Worm (Caenorhabditis elegans) whole organism, L2 larva: ENCODE results near the gene Y48B6A.10.

Experiments used
- C34F6.9 ChIP-seq: fragments of 150-350 bp; optimal IDR thresholded peaks from 2 replicates; lab custom pipeline; 2014; ENCODE audit warnings: missing biosample characterization, missing genetic modification characterization
- F13H6.1 ChIP-seq: sonication (generic microtip); optimal IDR thresholded peaks from 2 replicates; lab custom pipeline; 2016; ENCODE audit warnings: missing genetic modification characterization, missing compliant biosample characterization
- R02D3.7 ChIP-seq: fragments of 150-350 bp; optimal IDR thresholded peaks from 2 replicates; lab custom pipeline; 2014; ENCODE audit warnings: missing biosample characterization, missing genetic modification characterization
- Y55F3AM.14 ChIP-seq: fragments of 200-800 bp; sonication (Bioruptor generic); optimal IDR thresholded peaks from 2 replicates; lab custom pipeline; 2018; ENCODE audit warnings: mild to moderate bottlenecking, missing genetic modification characterization, missing compliant biosample characterization
- ZK546.5 ChIP-seq: sonication (generic microtip); optimal IDR thresholded peaks from 2 replicates; lab custom pipeline; 2017; ENCODE audit warnings: missing biosample characterization, missing genetic modification characterization
- aly-2 ChIP-seq: fragments of 150-350 bp; optimal IDR thresholded peaks from 2 replicates; lab custom pipeline; 2014; ENCODE audit warnings: missing biosample characterization, missing genetic modification characterization
- blmp-1 ChIP-seq: sonication (generic microtip); optimal IDR thresholded peaks from 2 replicates; lab custom pipeline; 2017; ENCODE audit warnings: missing genetic modification characterization, mild to moderate bottlenecking, missing compliant biosample characterization, antibody characterized with exemption, moderate library complexity; ENCODE audit not compliant: insufficient read depth
- ceh-16 ChIP-seq: fragments of 150-350 bp; optimal IDR thresholded peaks from 2 replicates; lab custom pipeline; 2014; ENCODE audit warnings: missing biosample characterization, missing genetic modification characterization
- dmd-4 ChIP-seq: sonication (generic microtip); optimal IDR thresholded peaks from 2 replicates; lab custom pipeline; 2017; ENCODE audit warnings: missing biosample characterization, missing genetic modification characterization
- egl-27 ChIP-seq: sonication (generic microtip); optimal IDR thresholded peaks from 3 replicates; lab custom pipeline; 2017; ENCODE audit warnings: missing biosample characterization, missing genetic modification reagents, missing genetic modification characterization
- elt-1 ChIP-seq: fragments of 150-350 bp; optimal IDR thresholded peaks from 2 replicates; lab custom pipeline; 2014; ENCODE audit warnings: missing biosample characterization, missing genetic modification characterization
- elt-3 ChIP-seq: sonication (generic microtip); optimal IDR thresholded peaks from 2 replicates; lab custom pipeline; 2017; ENCODE audit warnings: missing biosample characterization, missing genetic modification characterization
- fos-1 ChIP-seq: fragments of 150-350 bp; optimal IDR thresholded peaks from 2 replicates; lab custom pipeline; 2014; ENCODE audit warnings: missing biosample characterization, missing genetic modification characterization
- gmeb-1 ChIP-seq: fragments of 150-350 bp; optimal IDR thresholded peaks from 2 replicates; lab custom pipeline; 2014; ENCODE audit warnings: missing biosample characterization, missing genetic modification characterization
- lin-11 ChIP-seq: fragments of 150-350 bp; sonication (generic microtip); optimal IDR thresholded peaks from 2 replicates; lab custom pipeline; 2014; ENCODE audit warnings: missing biosample characterization, missing genetic modification characterization, inconsistent platforms, mixed read lengths
- lin-13 ChIP-seq: fragments of 150-350 bp; optimal IDR thresholded peaks from 2 replicates; lab custom pipeline; 2014; ENCODE audit warnings: missing biosample characterization, missing genetic modification reagents, missing genetic modification characterization
- lsy-2 ChIP-seq, 2 experiments: fragments of 150-350 bp in 1 of 2; sonication (generic microtip) in 1 of 2; optimal IDR thresholded peaks; 2 replicates each; lab custom pipeline; 2014 to 2017; ENCODE audit warnings: missing biosample characterization in 2 of 2, missing genetic modification characterization in 2 of 2
- mab-5 ChIP-seq: fragments of 150-350 bp; optimal IDR thresholded peaks from 2 replicates; lab custom pipeline; 2014; ENCODE audit warnings: missing biosample characterization, missing genetic modification characterization
- mbf-1 ChIP-seq: sonication (generic microtip); optimal IDR thresholded peaks from 2 replicates; lab custom pipeline; 2017; ENCODE audit warnings: missing biosample characterization, missing genetic modification characterization
- mdl-1 ChIP-seq, 2 experiments: fragments of 150-350 bp in 1 of 2; sonication (generic microtip) in 1 of 2; optimal IDR thresholded peaks; 2 replicates each; lab custom pipeline; 2017; ENCODE audit warnings: missing biosample characterization in 2 of 2, missing genetic modification characterization in 2 of 2
- nhr-10 ChIP-seq: sonication (generic microtip); optimal IDR thresholded peaks from 2 replicates; lab custom pipeline; 2017; ENCODE audit warnings: missing biosample characterization, missing genetic modification characterization
- nhr-12 ChIP-seq: fragments of 150-350 bp; optimal IDR thresholded peaks from 2 replicates; lab custom pipeline; 2014; ENCODE audit warnings: missing biosample characterization, missing genetic modification characterization
- nhr-129 ChIP-seq: fragments of 150-350 bp; optimal IDR thresholded peaks from 2 replicates; lab custom pipeline; 2014; ENCODE audit warnings: missing biosample characterization, missing genetic modification characterization
- nhr-21 ChIP-seq: fragments of 150-350 bp; optimal IDR thresholded peaks from 2 replicates; lab custom pipeline; 2014; ENCODE audit warnings: missing biosample characterization, missing genetic modification characterization
- nhr-23 ChIP-seq: fragments of 150-350 bp; optimal IDR thresholded peaks from 2 replicates; lab custom pipeline; 2014; ENCODE audit warnings: missing biosample characterization, missing genetic modification reagents, missing genetic modification characterization
- nhr-77 ChIP-seq: fragments of 150-350 bp; optimal IDR thresholded peaks from 2 replicates; lab custom pipeline; 2014; ENCODE audit warnings: missing biosample characterization, missing genetic modification characterization
- sem-4 ChIP-seq: fragments of 150-350 bp; optimal IDR thresholded peaks from 2 replicates; lab custom pipeline; 2014; ENCODE audit warnings: missing biosample characterization, missing genetic modification reagents, missing genetic modification characterization
- skn-1 ChIP-seq: sonication (generic microtip); optimal IDR thresholded peaks from 2 replicates; lab custom pipeline; 2017; ENCODE audit warnings: missing biosample characterization, missing genetic modification characterization
- sma-9 ChIP-seq, 2 experiments: fragments of 150-350 bp in 1 of 2; sonication (generic microtip) in 1 of 2; optimal IDR thresholded peaks; 2 replicates each; lab custom pipeline; 2014 to 2016; ENCODE audit warnings: missing genetic modification characterization in 2 of 2, mild to moderate bottlenecking in 1 of 2, missing biosample characterization in 1 of 2, missing compliant biosample characterization in 1 of 2, missing genetic modification reagents in 1 of 2, moderate library complexity in 1 of 2
- snpc-4 ChIP-seq: fragments of 150-350 bp; optimal IDR thresholded peaks from 2 replicates; lab custom pipeline; 2014; ENCODE audit warnings: missing biosample characterization, missing genetic modification characterization
- unc-39 ChIP-seq: fragments of 150-350 bp; optimal IDR thresholded peaks from 2 replicates; lab custom pipeline; 2014; ENCODE audit warnings: missing biosample characterization, missing genetic modification characterization
- unc-55 ChIP-seq: fragments of 150-350 bp; sonication (generic microtip); optimal IDR thresholded peaks from 3 replicates; lab custom pipeline; 2014; ENCODE audit warnings: missing biosample characterization, missing genetic modification reagents, missing genetic modification characterization
- unc-62 ChIP-seq: fragments of 150-350 bp; optimal IDR thresholded peaks from 2 replicates; lab custom pipeline; 2014; ENCODE audit warnings: missing biosample characterization, missing genetic modification reagents, missing genetic modification characterization
- zag-1 ChIP-seq: fragments of 150-350 bp; optimal IDR thresholded peaks from 2 replicates; lab custom pipeline; 2014; ENCODE audit warnings: missing biosample characterization, missing genetic modification characterization
- ztf-11 ChIP-seq: sonication (generic microtip); optimal IDR thresholded peaks from 2 replicates; lab custom pipeline; 2017; ENCODE audit warnings: missing biosample characterization, missing genetic modification characterization
- ztf-4 ChIP-seq: fragments of 150-350 bp; optimal IDR thresholded peaks from 2 replicates; lab custom pipeline; 2014; ENCODE audit warnings: missing biosample characterization, missing genetic modification characterization

Y48B6A.10 gene

ce11 chrII:14236569-14236968 lies 22.4 kb downstream of the Y48B6A.10 start:
- no peak for TF ChIP-seq Y55F3AM.14
- no peak for TF ChIP-seq lin-11
- TF ChIP-seq mbf-1 (tag; lab: Kevin White, UChicago) = no peak
- TF ChIP-seq mdl-1 (tag; optimal IDR thresholded peaks at IDR 0.05; lab: Kevin White, UChicago) = no peak
- no peak for TF ChIP-seq nhr-12 (tag; lab: Kevin White, UChicago)
- no peak for TF ChIP-seq F13H6.1 (tag; lab: Kevin White, UChicago)
- no peak for TF ChIP-seq nhr-21 (tag; lab: Kevin White, UChicago)
- TF ChIP-seq elt-3 (tag; lab: Kevin White, UChicago) = no peak
- no peak for TF ChIP-seq lin-13 (GFP tag; lab: Kevin White, UChicago)
- TF ChIP-seq sma-9 (GFP tag; optimal IDR thresholded peaks at IDR 0.05; lab: Kevin White, UChicago) = no peak
- no peak for TF ChIP-seq sma-9 (tag; optimal IDR thresholded peaks at IDR 0.05; lab: Kevin White, UChicago)
- no peak for TF ChIP-seq ztf-11 (tag; lab: Kevin White, UChicago)
- no peak for TF ChIP-seq R02D3.7 (tag; lab: Kevin White, UChicago)
- no peak for TF ChIP-seq C34F6.9
- no peak for TF ChIP-seq nhr-23 (tag; lab: Kevin White, UChicago)
- no peak for TF ChIP-seq unc-55 (GFP tag; lab: Kevin White, UChicago)
- TF ChIP-seq sem-4 (tag; lab: Kevin White, UChicago) = no peak
- no peak for TF ChIP-seq aly-2 (tag; lab: Kevin White, UChicago)
- TF ChIP-seq nhr-10 (tag; lab: Kevin White, UChicago) = no peak
- no peak for TF ChIP-seq zag-1
- no peak for TF ChIP-seq unc-39 (tag; lab: Kevin White, UChicago)

ce11 chrII:14237245-14237806 lies 23.1 kb downstream of the Y48B6A.10 start:
- TF ChIP-seq R02D3.7 (tag; lab: Kevin White, UChicago) (no peak), mab-5 (tag; lab: Kevin White, UChicago) (no peak), fos-1 (tag; lab: Kevin White, UChicago) (no peak), nhr-21 (tag; lab: Kevin White, UChicago) (no peak)

ce11 chrII:14239924-14240323 lies 25.7 kb downstream of the Y48B6A.10 start:
- TF ChIP-seq elt-1 (no peak), mab-5 (tag; lab: Kevin White, UChicago) (no peak), lsy-2 (tag; optimal IDR thresholded peaks at IDR 0.05; lab: Kevin White, UChicago) (no peak), snpc-4 (tag; lab: Kevin White, UChicago) (no peak), ZK546.5 (no peak), gmeb-1 (tag; lab: Kevin White, UChicago) (no peak), ztf-11 (tag; lab: Kevin White, UChicago) (no peak), nhr-12 (tag; lab: Kevin White, UChicago) (no peak), C34F6.9 (no peak), nhr-23 (tag; lab: Kevin White, UChicago) (no peak), aly-2 (tag; lab: Kevin White, UChicago) (no peak), sem-4 (tag; lab: Kevin White, UChicago) (no peak), nhr-77 (tag; lab: Kevin White, UChicago) (no peak), R02D3.7 (tag; lab: Kevin White, UChicago) (no peak), blmp-1 (tag; lab: Kevin White, UChicago) (no peak), F13H6.1 (tag; lab: Kevin White, UChicago) (no peak), ceh-16 (tag; lab: Kevin White, UChicago) (no peak), unc-62 (GFP tag; lab: Kevin White, UChicago) (no peak), nhr-129 (no peak), skn-1 (tag; lab: Kevin White, UChicago) (no peak)

- TF ChIP-seq nhr-23 (tag; lab: Kevin White, UChicago) = no peak
- TF ChIP-seq ztf-4 = no peak
- no peak for TF ChIP-seq unc-55 (GFP tag; lab: Kevin White, UChicago)
- TF ChIP-seq gmeb-1 (tag; lab: Kevin White, UChicago) = no peak
- no peak for TF ChIP-seq R02D3.7 (tag; lab: Kevin White, UChicago)
- TF ChIP-seq lsy-2 (tag; optimal IDR thresholded peaks at IDR 0.05; lab: Kevin White, UChicago) = no peak
- TF ChIP-seq egl-27 (tag; lab: Kevin White, UChicago) = no peak
- TF ChIP-seq zag-1 = no peak
- TF ChIP-seq nhr-129 = no peak
- no peak for TF ChIP-seq mab-5 (tag; lab: Kevin White, UChicago)
- TF ChIP-seq dmd-4 (tag; lab: Kevin White, UChicago) = no peak
- TF ChIP-seq aly-2 (tag; lab: Kevin White, UChicago) = no peak
- no peak for TF ChIP-seq unc-39 (tag; lab: Kevin White, UChicago)
- TF ChIP-seq elt-3 (tag; lab: Kevin White, UChicago) = no peak
- TF ChIP-seq snpc-4 (tag; lab: Kevin White, UChicago) = no peak
- no peak for TF ChIP-seq nhr-10 (tag; lab: Kevin White, UChicago)
- no peak for TF ChIP-seq blmp-1 (tag; lab: Kevin White, UChicago)
- TF ChIP-seq C34F6.9 = no peak
Measured at ce11 chrII:14242259-14242658, 28.1 kb downstream of the Y48B6A.10 start.
